Fruit fly (Drosophila melanogaster) whole organism, wandering third instar larva: Measurements from ENCODE around the gene CG6415.

Experiments
- N ChIP-seq: fragments of >200 bp; optimal IDR thresholded peaks from 2 replicates; lab custom pipeline; 2018; ENCODE audit warnings: missing biosample characterization, missing external identifiers, missing genetic modification characterization
- OdsH ChIP-seq: fragments of 200-800 bp; sonication (Bioruptor generic); optimal IDR thresholded peaks from 2 replicates; lab custom pipeline; 2016; ENCODE audit warnings: missing biosample characterization, mild to moderate bottlenecking, missing genetic modification characterization
- Vsx2 ChIP-seq: fragments of 200-300, 225-300 bp; sonication (Bioruptor generic); optimal IDR thresholded peaks from 2 replicates; lab custom pipeline; 2018; ENCODE audit warnings: missing biosample characterization, missing genetic modification characterization; ENCODE audit not compliant: partially characterized antibody
- dmrt93B ChIP-seq: fragments of 200-800 bp; sonication (Bioruptor generic); optimal IDR thresholded peaks from 2 replicates; lab custom pipeline; 2018; ENCODE audit warnings: missing biosample characterization, mild to moderate bottlenecking, missing genetic modification characterization
- rgr ChIP-seq: fragments of 200-800 bp; sonication (Bioruptor generic); optimal IDR thresholded peaks from 3 replicates; lab custom pipeline; 2016; ENCODE audit warnings: missing biosample characterization, mild to moderate bottlenecking, missing genetic modification characterization

Gene CG6415

dm6 chr2L:10753618-10754017 lies 50.2 kb downstream of the CG6415 start:
- TF ChIP-seq rgr (GFP tag; lab: Kevin White, UChicago) (no peak), dmrt93B (GFP tag; lab: Kevin White, UChicago) (no peak), Vsx2 (GFP tag; lab: Kevin White, UChicago) (no peak), N (GFP tag; lab: Kevin White, UChicago) (no peak), OdsH (GFP tag; lab: Kevin White, UChicago) (no peak)
